Worm (Caenorhabditis elegans) whole organism, L4/young adult: ENCODE results near the gene srb-12.

Source experiments
- W03F9.2 ChIP-seq: fragments of 150-350 bp; optimal IDR thresholded peaks from 2 replicates; lab custom pipeline; 2014; ENCODE audit warnings: missing biosample characterization, missing genetic modification characterization
- dao-5 ChIP-seq: sonication (generic microtip); optimal IDR thresholded peaks from 2 replicates; lab custom pipeline; 2016; ENCODE audit warnings: missing genotype, missing genetic modification characterization, moderate library complexity, missing compliant biosample characterization
- him-1 ChIP-seq: sonication (generic microtip); optimal IDR thresholded peaks from 2 replicates; lab custom pipeline; 2016; ENCODE audit warnings: missing genotype, missing genetic modification reagents, missing genetic modification characterization, missing compliant biosample characterization

- TF ChIP-seq W03F9.2 (tag; lab: Kevin White, UChicago) (peak; percentile 22), him-1 (tag; lab: Kevin White, UChicago) (no peak), dao-5 (tag; lab: Kevin White, UChicago) (peak; percentile 10)
These were observed 28.0 kb upstream of the srb-12 start for ce11 chrII:5182451-5182850.
